Worm (Caenorhabditis elegans) whole organism, L3 larva: ENCODE measurements around the gene fcmt-1.

Experiments used
- R02D3.7 ChIP-seq: fragments of 150-350 bp; optimal IDR thresholded peaks from 2 replicates; lab custom pipeline; 2014; ENCODE audit warnings: missing biosample characterization, missing genetic modification characterization
- aly-2 ChIP-seq: fragments of 150-350 bp; optimal IDR thresholded peaks from 2 replicates; lab custom pipeline; 2014; ENCODE audit warnings: missing biosample characterization, missing genetic modification characterization
- ama-1 ChIP-seq: fragments of 150-350 bp; optimal IDR thresholded peaks from 2 replicates; lab custom pipeline; 2018
- ceh-16 ChIP-seq: sonication (generic microtip); optimal IDR thresholded peaks from 2 replicates; lab custom pipeline; 2017; ENCODE audit warnings: missing biosample characterization, missing genetic modification characterization
- ceh-28 ChIP-seq: fragments of 150-350 bp; optimal IDR thresholded peaks from 2 replicates; lab custom pipeline; 2014; ENCODE audit warnings: missing biosample characterization, missing genetic modification reagents, missing genetic modification characterization
- ceh-82 ChIP-seq: fragments of 150-350 bp; optimal IDR thresholded peaks from 2 replicates; lab custom pipeline; 2014; ENCODE audit warnings: missing biosample characterization, missing genetic modification characterization
- egl-27 ChIP-seq: sonication (generic microtip); optimal IDR thresholded peaks from 4 replicates; lab custom pipeline; 2017; ENCODE audit warnings: missing biosample characterization, missing genetic modification reagents, missing genetic modification characterization
- egl-5 ChIP-seq: fragments of 150-350 bp; optimal IDR thresholded peaks from 2 replicates; lab custom pipeline; 2017; ENCODE audit warnings: missing biosample characterization, missing genetic modification reagents, missing genetic modification characterization, inconsistent platforms
- elt-1 ChIP-seq: fragments of 150-350 bp; optimal IDR thresholded peaks from 2 replicates; lab custom pipeline; 2014; ENCODE audit warnings: missing biosample characterization, missing genetic modification characterization
- elt-2 ChIP-seq: sonication (generic microtip); optimal IDR thresholded peaks from 2 replicates; lab custom pipeline; 2016; ENCODE audit warnings: missing genetic modification reagents, mild to moderate bottlenecking, missing genetic modification characterization, missing compliant biosample characterization
- elt-3 ChIP-seq, 3 experiments: fragments of 150-350 bp in 1 of 3; sonication (generic microtip) in 2 of 3; optimal IDR thresholded peaks; 2 replicates in 2 of 3; 4 replicates in 1 of 3; lab custom pipeline; 2014 to 2017; ENCODE audit warnings: missing biosample characterization in 3 of 3, missing genetic modification characterization in 3 of 3
- fkh-10 ChIP-seq: sonication (generic microtip); optimal IDR thresholded peaks from 2 replicates; lab custom pipeline; 2017; ENCODE audit warnings: missing biosample characterization, missing genetic modification reagents, missing genetic modification characterization
- fkh-2 ChIP-seq: fragments of 150-350 bp; optimal IDR thresholded peaks from 2 replicates; lab custom pipeline; 2014; ENCODE audit warnings: missing biosample characterization, missing genetic modification reagents, missing genetic modification characterization
- fos-1 ChIP-seq: fragments of 150-350 bp; optimal IDR thresholded peaks from 2 replicates; lab custom pipeline; 2014; ENCODE audit warnings: missing biosample characterization, missing genetic modification characterization
- hmg-11 ChIP-seq: sonication (generic microtip); optimal IDR thresholded peaks from 2 replicates; lab custom pipeline; 2016; ENCODE audit warnings: missing genetic modification characterization, missing compliant biosample characterization
- jun-1 ChIP-seq: fragments of 150-350 bp; optimal IDR thresholded peaks from 2 replicates; lab custom pipeline; 2014; ENCODE audit warnings: missing biosample characterization, missing genetic modification reagents, missing genetic modification characterization
- lin-39 ChIP-seq: fragments of 150-350 bp; optimal IDR thresholded peaks from 2 replicates; lab custom pipeline; 2018; ENCODE audit warnings: missing biosample characterization, missing genetic modification reagents, missing genetic modification characterization
- lsy-12 ChIP-seq: sonication (generic microtip); optimal IDR thresholded peaks from 2 replicates; lab custom pipeline; 2016; ENCODE audit warnings: mild to moderate bottlenecking, missing genetic modification characterization, missing compliant biosample characterization
- mdl-1 ChIP-seq: fragments of 150-350 bp; optimal IDR thresholded peaks from 2 replicates; lab custom pipeline; 2014; ENCODE audit warnings: missing biosample characterization, missing genetic modification characterization
- nfya-1 ChIP-seq: sonication (generic microtip); optimal IDR thresholded peaks from 2 replicates; lab custom pipeline; 2017; ENCODE audit warnings: missing genetic modification characterization, mild to moderate bottlenecking, missing compliant biosample characterization, antibody characterized with exemption, moderate library complexity; ENCODE audit not compliant: insufficient read depth
- nhr-11 ChIP-seq: fragments of 150-350 bp; optimal IDR thresholded peaks from 2 replicates; lab custom pipeline; 2014; ENCODE audit warnings: missing biosample characterization, missing genetic modification characterization
- nhr-12 ChIP-seq: fragments of 150-350 bp; optimal IDR thresholded peaks from 2 replicates; lab custom pipeline; 2014; ENCODE audit warnings: missing biosample characterization, missing genetic modification characterization
- nhr-23 ChIP-seq: fragments of 150-350 bp; optimal IDR thresholded peaks from 2 replicates; lab custom pipeline; 2014; ENCODE audit warnings: missing biosample characterization, missing genetic modification reagents, missing genetic modification characterization
- nhr-237 ChIP-seq: fragments of 150-350 bp; optimal IDR thresholded peaks from 2 replicates; lab custom pipeline; 2014; ENCODE audit warnings: missing biosample characterization, missing genetic modification characterization
- nhr-25 ChIP-seq: sonication (generic microtip); optimal IDR thresholded peaks from 2 replicates; lab custom pipeline; 2017; ENCODE audit warnings: missing biosample characterization, missing genetic modification characterization
- nhr-43 ChIP-seq: sonication (generic microtip); optimal IDR thresholded peaks from 2 replicates; lab custom pipeline; 2016; ENCODE audit warnings: mild to moderate bottlenecking, missing genetic modification characterization, missing compliant biosample characterization; ENCODE audit not compliant: poor library complexity, severe bottlenecking
- nhr-67 ChIP-seq: fragments of 150-350 bp; optimal IDR thresholded peaks from 2 replicates; lab custom pipeline; 2014; ENCODE audit warnings: missing biosample characterization, missing genetic modification characterization
- nhr-77 ChIP-seq: fragments of 150-350 bp; optimal IDR thresholded peaks from 2 replicates; lab custom pipeline; 2014; ENCODE audit warnings: missing biosample characterization, missing genetic modification characterization
- pha-4 ChIP-seq: fragments of 150-350 bp; optimal IDR thresholded peaks from 2 replicates; lab custom pipeline; 2014; ENCODE audit warnings: missing biosample characterization, missing genetic modification reagents, missing genetic modification characterization
- pqm-1 ChIP-seq: fragments of 150-350 bp; optimal IDR thresholded peaks from 2 replicates; lab custom pipeline; 2017; ENCODE audit warnings: missing biosample characterization, missing genetic modification characterization, inconsistent platforms
- sea-2 ChIP-seq: fragments of 150-350 bp; sonication (generic microtip); optimal IDR thresholded peaks from 4 replicates; lab custom pipeline; 2014; ENCODE audit warnings: missing biosample characterization, missing genetic modification reagents, missing genetic modification characterization
- snpc-4 ChIP-seq: fragments of 150-350 bp; optimal IDR thresholded peaks from 2 replicates; lab custom pipeline; 2014; ENCODE audit warnings: missing biosample characterization, missing genetic modification characterization
- tbx-2 ChIP-seq: sonication (generic microtip); optimal IDR thresholded peaks from 2 replicates; lab custom pipeline; 2016; ENCODE audit warnings: mild to moderate bottlenecking, missing genetic modification characterization, missing compliant biosample characterization
- unc-39 ChIP-seq: sonication (generic microtip); optimal IDR thresholded peaks from 4 replicates; lab custom pipeline; 2017; ENCODE audit warnings: missing biosample characterization, missing genetic modification characterization
- unc-62 ChIP-seq: fragments of 150-350 bp; sonication (generic microtip); optimal IDR thresholded peaks from 4 replicates; lab custom pipeline; 2014; ENCODE audit warnings: missing biosample characterization, missing genetic modification reagents, missing genetic modification characterization
- zag-1 ChIP-seq: fragments of 150-350 bp; optimal IDR thresholded peaks from 2 replicates; lab custom pipeline; 2014; ENCODE audit warnings: missing biosample characterization, missing genetic modification characterization
- ztf-11 ChIP-seq: fragments of 150-350 bp; optimal IDR thresholded peaks from 2 replicates; lab custom pipeline; 2014; ENCODE audit warnings: missing biosample characterization, missing genetic modification characterization

Gene fcmt-1

DNA sequence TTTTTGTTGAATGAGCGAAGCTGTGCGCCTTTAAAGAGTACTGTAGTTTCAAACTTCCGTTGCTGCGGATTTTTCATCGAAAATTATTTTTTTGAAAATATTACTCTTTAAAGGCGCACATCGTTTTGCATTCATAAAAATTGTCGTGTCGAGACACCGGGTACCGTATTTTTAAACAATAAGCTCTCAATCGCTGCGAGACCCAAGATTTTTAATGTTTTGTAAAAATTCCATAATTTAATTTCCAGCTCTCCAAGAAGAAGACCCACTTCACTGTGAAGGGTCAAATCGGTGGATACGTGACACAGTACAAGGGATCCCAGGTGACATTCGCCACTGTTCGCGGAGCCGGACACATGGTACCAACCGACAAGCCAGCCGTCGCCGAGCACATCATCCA is 33.0 kb upstream of the fcmt-1 start:
- TF ChIP-seq fkh-10 (GFP tag; lab: Kevin White, UChicago) (no peak), nhr-25 (tag; lab: Kevin White, UChicago) (no peak), nhr-77 (tag; lab: Kevin White, UChicago) (no peak), jun-1 (tag; lab: Kevin White, UChicago) (no peak), ceh-28 (no peak), mdl-1 (tag; lab: Kevin White, UChicago) (no peak), unc-39 (tag; lab: Kevin White, UChicago) (no peak), elt-2 (tag; lab: Kevin White, UChicago) (no peak), fos-1 (no peak), lsy-12 (tag; lab: Kevin White, UChicago) (no peak), nfya-1 (tag; lab: Kevin White, UChicago) (no peak), egl-5 (tag; lab: Kevin White, UChicago) (no peak), nhr-12 (tag; lab: Kevin White, UChicago) (no peak), fkh-2 (tag; lab: Kevin White, UChicago) (no peak), sea-2 (GFP tag; lab: Kevin White, UChicago) (no peak), R02D3.7 (no peak), pha-4 (tag; lab: Kevin White, UChicago) (no peak), nhr-237 (tag; lab: Kevin White, UChicago) (no peak), hmg-11 (tag; lab: Kevin White, UChicago) (no peak)

- TF ChIP-seq pqm-1 (tag; lab: Kevin White, UChicago) = peak; percentile 94
- peak; percentile 94 for TF ChIP-seq elt-2 (tag; lab: Kevin White, UChicago)
- no peak for TF ChIP-seq nhr-25 (tag; lab: Kevin White, UChicago)
These were observed 29.8 kb upstream of the fcmt-1 start, which contains the start of gene ctsa-1.2 for ce11 chrII:11739199-11739598. TSS of gene ctsa-1.2 (plus strand) at chrII:11739358.

DNA sequence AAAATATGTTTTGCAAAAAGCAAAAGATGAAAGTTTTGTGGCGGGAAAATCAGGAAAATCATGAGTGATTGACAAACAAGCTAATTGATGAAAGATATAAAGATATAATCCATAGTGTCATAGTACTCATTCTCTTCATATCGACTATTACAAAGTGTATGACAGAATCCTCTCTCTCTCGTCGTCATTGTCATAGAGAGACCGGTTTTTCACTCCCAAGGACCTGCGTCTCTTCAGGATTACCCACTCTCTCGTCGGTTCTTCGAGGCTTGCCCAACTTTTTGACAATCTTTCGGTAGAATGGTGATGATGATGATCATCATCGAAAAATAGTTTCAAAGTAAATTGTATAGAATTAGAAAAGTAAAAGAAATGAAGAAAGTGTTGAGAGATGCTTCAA is 28.0 kb upstream of the fcmt-1 start:
- TF ChIP-seq nhr-43 (tag; lab: Kevin White, UChicago) = peak; percentile 79
- TF ChIP-seq aly-2 (tag; lab: Kevin White, UChicago) = no peak
- TF ChIP-seq nhr-23 (tag; lab: Kevin White, UChicago) = peak; percentile 83
- TF ChIP-seq elt-2 (tag; lab: Kevin White, UChicago) = no peak
- no peak for TF ChIP-seq sea-2 (GFP tag; lab: Kevin White, UChicago)
- no peak for TF ChIP-seq nhr-11
- TF ChIP-seq ceh-28 = no peak
- no peak for TF ChIP-seq lin-39
- no peak for TF ChIP-seq fos-1
- no peak for TF ChIP-seq fkh-2 (tag; lab: Kevin White, UChicago)
- peak; percentile 17 for TF ChIP-seq unc-62 (GFP tag; lab: Kevin White, UChicago)
- TF ChIP-seq ceh-16 (tag; lab: Kevin White, UChicago) = no peak
- TF ChIP-seq ama-1 = no peak
- no peak for TF ChIP-seq jun-1 (tag; lab: Kevin White, UChicago)
- no peak for TF ChIP-seq zag-1 (tag; lab: Kevin White, UChicago)
- TF ChIP-seq ztf-11 = no peak
- peak; percentile 36 for TF ChIP-seq nfya-1 (tag; lab: Kevin White, UChicago)
- no peak for TF ChIP-seq tbx-2
- no peak for TF ChIP-seq pha-4 (tag; lab: Kevin White, UChicago)
- TF ChIP-seq nhr-67 = no peak
- TF ChIP-seq mdl-1 (tag; lab: Kevin White, UChicago) = no peak
- peak; percentile 88 for TF ChIP-seq nhr-25 (tag; lab: Kevin White, UChicago)
- TF ChIP-seq egl-27 (tag; lab: Kevin White, UChicago) = no peak
- TF ChIP-seq ceh-82 (tag; lab: Kevin White, UChicago) = no peak

DNA sequence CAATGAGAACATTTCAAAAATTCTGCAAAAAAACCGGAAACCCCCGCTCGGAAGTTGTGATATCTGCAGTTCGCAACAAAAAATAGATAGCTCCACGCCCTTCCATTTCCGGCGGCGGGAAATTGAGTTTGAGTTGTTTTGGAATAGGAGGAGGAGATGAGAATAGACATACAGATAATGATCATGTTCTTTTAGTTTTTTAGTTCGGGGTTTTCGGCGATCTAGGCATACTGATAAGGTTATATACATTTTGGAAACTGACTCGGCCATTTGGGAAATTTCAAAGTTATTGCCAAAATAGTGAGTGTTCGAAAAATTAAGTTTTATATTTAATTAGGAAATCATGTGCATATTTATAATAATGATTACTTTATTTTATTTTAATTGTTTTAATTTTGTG is 24.5 kb upstream of the fcmt-1 start:
- TF ChIP-seq fos-1 = no peak
- TF ChIP-seq elt-1 (tag; lab: Kevin White, UChicago) = peak; percentile 74
- no peak for TF ChIP-seq egl-27 (tag; lab: Kevin White, UChicago)
- no peak for TF ChIP-seq fkh-2 (tag; lab: Kevin White, UChicago)

DNA sequence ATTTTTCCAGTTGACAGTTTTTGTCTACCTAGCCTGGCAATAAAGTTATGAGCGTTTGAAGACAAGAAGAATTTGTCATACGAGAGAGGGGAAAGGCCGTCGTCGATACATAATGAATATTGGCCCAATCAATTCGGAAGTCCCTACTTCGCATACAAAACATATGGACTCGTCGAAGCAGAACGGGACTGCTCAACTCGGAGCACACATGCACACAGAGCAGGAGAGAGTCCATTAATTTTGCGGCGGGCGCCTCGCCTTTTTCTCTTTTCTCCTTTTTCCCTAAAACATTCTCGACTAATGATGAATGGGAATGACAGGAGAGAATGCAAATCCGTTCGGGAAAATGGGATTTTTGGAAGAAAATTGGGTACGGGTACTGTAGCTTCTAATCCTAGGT is 23.1 kb upstream of the fcmt-1 start, which contains the start of gene F13D12.8:
F13D12.8 (minus strand) TSS at position 82 of the 400 bp plus-strand sequence.
- TF ChIP-seq snpc-4 (peak; percentile 2), zag-1 (tag; lab: Kevin White, UChicago) (no peak), elt-3 (tag; optimal IDR thresholded peaks at IDR 0.05; lab: Kevin White, UChicago) (no peak), lin-39 (peak; percentile 23)
